Worm (Caenorhabditis elegans): Measurements from ENCODE around the gene B0554.1.

DNA sequence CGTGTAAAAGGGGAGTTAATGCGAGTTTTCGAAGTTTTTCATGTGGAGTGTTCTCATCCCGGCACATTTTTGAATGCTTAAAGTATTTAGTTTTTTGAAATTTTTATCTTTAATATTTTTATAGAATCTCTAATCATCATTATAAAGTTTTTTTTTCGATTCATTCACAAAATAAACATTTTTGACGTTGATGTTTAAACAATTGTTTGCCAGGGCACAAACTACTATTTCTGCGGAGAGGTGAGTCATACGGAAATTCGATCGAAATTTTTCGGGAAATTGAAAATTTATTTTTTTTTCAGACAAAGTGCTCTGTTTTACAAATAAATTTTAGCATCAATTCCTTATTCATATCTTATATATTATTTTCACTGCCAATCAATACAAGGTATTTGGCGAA lies 15.4 kb downstream of the B0554.1 start, which contains the start of gene nhr-98:
- TF ChIP-seq dmd-4 (tag; optimal IDR thresholded peaks at IDR 0.05), result no peak
- no peak for TF ChIP-seq ama-1 (optimal IDR thresholded peaks at IDR 0.05)
- TF ChIP-seq aly-2 (tag; optimal IDR thresholded peaks at IDR 0.05), result no peak
- no peak for TF ChIP-seq unc-39 (tag; optimal IDR thresholded peaks at IDR 0.05)
- TF ChIP-seq ceh-82 (tag; optimal IDR thresholded peaks at IDR 0.05), result no peak

Data from whole organism, L2 larva.